Worm (Caenorhabditis elegans) whole organism, L4 larva: ENCODE measurements around the gene alg-4.

Experiments used
- F10B5.3 ChIP-seq: sonication (generic microtip); optimal IDR thresholded peaks from 2 replicates; lab custom pipeline; 2016; ENCODE audit warnings: mild to moderate bottlenecking, missing genetic modification characterization, missing compliant biosample characterization
- T20F7.1 ChIP-seq: fragments of 200-800 bp; sonication (Bioruptor generic); optimal IDR thresholded peaks from 2 replicates; lab custom pipeline; 2018; ENCODE audit warnings: mild to moderate bottlenecking, missing genetic modification characterization, missing compliant biosample characterization
- Y48G9A.11 ChIP-seq: fragments of 200-800 bp; sonication (Bioruptor generic); IDR thresholded peaks from 2 replicates; pipeline ENCODE4 v1.3.6; 2022; ENCODE audit warnings: missing genetic modification reagents, missing genetic modification characterization, missing compliant biosample characterization
- ZK546.5 ChIP-seq, 2 experiments: sonication (generic microtip); optimal IDR thresholded peaks; 2 replicates each; lab custom pipeline; 2017; ENCODE audit warnings: missing biosample characterization in 2 of 2, missing genetic modification characterization in 2 of 2
- aha-1 ChIP-seq: fragments of 150-350 bp; peaks from one replicate; lab custom pipeline; 2014; ENCODE audit warnings: missing biosample characterization, missing genetic modification characterization
- aly-2 ChIP-seq: sonication (generic microtip); optimal IDR thresholded peaks from 2 replicates; lab custom pipeline; 2018; ENCODE audit warnings: missing biosample characterization, missing genetic modification characterization
- ama-1 ChIP-seq: fragments of 150-350 bp; optimal IDR thresholded peaks from 2 replicates; lab custom pipeline; 2014; ENCODE audit warnings: inconsistent platforms, mixed read lengths
- ceh-28 ChIP-seq: fragments of 150-350 bp; optimal IDR thresholded peaks from 2 replicates; lab custom pipeline; 2014; ENCODE audit warnings: missing biosample characterization, missing genetic modification reagents, missing genetic modification characterization
- ceh-44 ChIP-seq: fragments of 200-800 bp; sonication (Bioruptor generic); IDR thresholded peaks from 2 replicates; pipeline ENCODE4 v1.3.6; 2022; ENCODE audit warnings: missing genetic modification reagents, missing genetic modification characterization, missing compliant biosample characterization
- ceh-62 ChIP-seq: sonication (generic microtip); optimal IDR thresholded peaks from 2 replicates; lab custom pipeline; 2017; ENCODE audit warnings: missing biosample characterization, missing genetic modification characterization
- ces-1 ChIP-seq: fragments of 150-350 bp; sonication (generic microtip); optimal IDR thresholded peaks from 4 replicates; lab custom pipeline; 2014; ENCODE audit warnings: missing biosample characterization, missing genetic modification reagents, missing genetic modification characterization
- cey-2 ChIP-seq: sonication (generic microtip); optimal IDR thresholded peaks from 3 replicates; lab custom pipeline; 2017; ENCODE audit warnings: missing genetic modification characterization, mild to moderate bottlenecking, missing compliant biosample characterization, antibody characterized with exemption, borderline replicate concordance; ENCODE audit not compliant: insufficient read depth
- daf-16 ChIP-seq, 3 experiments: sonication (generic microtip); optimal IDR thresholded peaks; 2 replicates each; lab custom pipeline; 2016 to 2017; ENCODE audit warnings: missing genetic modification characterization in 3 of 3, missing genetic modification reagents in 3 of 3, mild to moderate bottlenecking in 2 of 3, missing compliant biosample characterization in 2 of 3, missing biosample characterization in 1 of 3, moderate library complexity in 1 of 3
- dmd-6 ChIP-seq: fragments of 200-800 bp; sonication (Bioruptor generic); IDR thresholded peaks from 2 replicates; pipeline ENCODE4 v1.3.6; 2022; ENCODE audit warnings: missing genetic modification reagents, missing genetic modification characterization, missing compliant biosample characterization
- dmd-9 ChIP-seq: fragments of 200-800 bp; sonication (Bioruptor generic); IDR thresholded peaks from 2 replicates; pipeline ENCODE4 v1.3.6; 2022; ENCODE audit warnings: missing genetic modification reagents, missing genetic modification characterization, missing compliant biosample characterization
- dpl-1 ChIP-seq: fragments of 150-350 bp; optimal IDR thresholded peaks from 2 replicates; lab custom pipeline; 2014; ENCODE audit warnings: missing biosample characterization, missing genetic modification reagents, missing genetic modification characterization
- egl-27 ChIP-seq: sonication (generic microtip); optimal IDR thresholded peaks from 3 replicates; lab custom pipeline; 2017; ENCODE audit warnings: missing biosample characterization, missing genetic modification reagents, missing genetic modification characterization
- fkh-10 ChIP-seq: fragments of 150-350 bp; optimal IDR thresholded peaks from 2 replicates; lab custom pipeline; 2014; ENCODE audit warnings: missing biosample characterization, missing genetic modification reagents, missing genetic modification characterization
- fos-1 ChIP-seq: fragments of 150-350 bp; optimal IDR thresholded peaks from 2 replicates; lab custom pipeline; 2014; ENCODE audit warnings: missing biosample characterization, missing genetic modification characterization
- gei-8 ChIP-seq: fragments of 200-800 bp; sonication (Bioruptor generic); optimal IDR thresholded peaks from 2 replicates; lab custom pipeline; 2018; ENCODE audit warnings: mild to moderate bottlenecking, missing genetic modification characterization, missing compliant biosample characterization
- hif-1 ChIP-seq, 2 experiments: sonication (generic microtip); optimal IDR thresholded peaks; 2 replicates each; lab custom pipeline; 2016 to 2017; ENCODE audit warnings: missing compliant biosample characterization in 2 of 2, missing genetic modification characterization in 2 of 2, missing genetic modification reagents in 2 of 2, missing genotype in 2 of 2, mild to moderate bottlenecking in 1 of 2
- hlh-30 ChIP-seq: sonication (generic microtip); optimal IDR thresholded peaks from 2 replicates; lab custom pipeline; 2017; ENCODE audit warnings: antibody characterized with exemption, mild to moderate bottlenecking, missing genetic modification characterization, missing compliant biosample characterization; ENCODE audit not compliant: insufficient read depth
- hmg-1.1 ChIP-seq: fragments of 200-800 bp; sonication (Bioruptor generic); IDR thresholded peaks from 2 replicates; pipeline ENCODE4 v1.3.6; 2022; ENCODE audit warnings: missing genetic modification reagents, missing genetic modification characterization, missing compliant biosample characterization
- lir-3 ChIP-seq: sonication (generic microtip); optimal IDR thresholded peaks from 2 replicates; lab custom pipeline; 2016; ENCODE audit warnings: mild to moderate bottlenecking, missing genetic modification characterization, missing compliant biosample characterization
- madf-5 ChIP-seq, 2 experiments: fragments of 200-800 bp; sonication (Bioruptor generic); IDR thresholded peaks; 2 replicates each; pipeline ENCODE4 v1.3.6; 2022; ENCODE audit warnings: missing compliant biosample characterization in 2 of 2, missing genetic modification characterization in 2 of 2
- madf-9 ChIP-seq: fragments of 200-800 bp; sonication (Bioruptor generic); conservative IDR thresholded peaks from 2 replicates; pipeline ENCODE4 v1.3.6; 2022; ENCODE audit warnings: missing genetic modification reagents, missing genetic modification characterization, missing compliant biosample characterization
- mdl-1 ChIP-seq, 2 experiments: fragments of 150-350 bp in 1 of 2; sonication (generic microtip) in 1 of 2; optimal IDR thresholded peaks; 2 replicates each; lab custom pipeline; 2014 to 2017; ENCODE audit warnings: missing biosample characterization in 2 of 2, missing genetic modification characterization in 2 of 2
- mdt-29 ChIP-seq: fragments of 200-800 bp; sonication (Bioruptor generic); IDR thresholded peaks from 2 replicates; pipeline ENCODE4 v1.3.6; 2022; ENCODE audit warnings: missing genetic modification reagents, missing genetic modification characterization, missing compliant biosample characterization
- mep-1 ChIP-seq: fragments of 150-350 bp; sonication (generic microtip); optimal IDR thresholded peaks from 3 replicates; lab custom pipeline; 2014; ENCODE audit warnings: missing biosample characterization, missing genetic modification characterization
- mes-2 ChIP-seq: sonication (generic microtip); optimal IDR thresholded peaks from 2 replicates; lab custom pipeline; 2016; ENCODE audit warnings: missing genotype, mild to moderate bottlenecking, missing genetic modification characterization, missing compliant biosample characterization; ENCODE audit not compliant: poor library complexity, severe bottlenecking
- mxl-2 ChIP-seq: fragments of 200-800 bp; sonication (Bioruptor generic); conservative IDR thresholded peaks from 2 replicates; pipeline ENCODE4 v1.3.6; 2022; ENCODE audit warnings: missing genetic modification reagents, missing genetic modification characterization, missing compliant biosample characterization
- mxl-3 ChIP-seq: fragments of 200-800 bp; sonication (Bioruptor generic); optimal IDR thresholded peaks from 2 replicates; lab custom pipeline; 2018; ENCODE audit warnings: mild to moderate bottlenecking, missing genetic modification characterization, missing compliant biosample characterization
- nhr-11 ChIP-seq: fragments of 150-350 bp; optimal IDR thresholded peaks from 2 replicates; lab custom pipeline; 2014; ENCODE audit warnings: missing biosample characterization, missing genetic modification characterization
- nhr-28 ChIP-seq: fragments of 150-350 bp; optimal IDR thresholded peaks from 2 replicates; lab custom pipeline; 2014; ENCODE audit warnings: missing biosample characterization, missing genetic modification characterization
- nhr-41 ChIP-seq: fragments of 200-800 bp; sonication (Bioruptor generic); IDR thresholded peaks from 2 replicates; pipeline ENCODE4 v1.3.6; 2022; ENCODE audit warnings: missing genetic modification reagents, missing genetic modification characterization, missing compliant biosample characterization
- nhr-6 ChIP-seq: fragments of 150-350 bp; optimal IDR thresholded peaks from 2 replicates; lab custom pipeline; 2014; ENCODE audit warnings: missing biosample characterization, missing genetic modification characterization
- nhr-76 ChIP-seq: fragments of 150-350 bp; optimal IDR thresholded peaks from 2 replicates; lab custom pipeline; 2014; ENCODE audit warnings: missing biosample characterization, missing genetic modification characterization
- nhr-77 ChIP-seq: fragments of 150-350 bp; optimal IDR thresholded peaks from 2 replicates; lab custom pipeline; 2014; ENCODE audit warnings: missing biosample characterization, missing genetic modification characterization
- php-3 ChIP-seq: fragments of 200-800 bp; sonication (Bioruptor generic); IDR thresholded peaks from 2 replicates; pipeline ENCODE4 v1.3.6; 2022; ENCODE audit warnings: missing genetic modification reagents, missing genetic modification characterization, missing compliant biosample characterization
- pqm-1 ChIP-seq: sonication (generic microtip); optimal IDR thresholded peaks from 2 replicates; lab custom pipeline; 2017; ENCODE audit warnings: missing biosample characterization, missing genetic modification characterization
- spr-1 ChIP-seq: sonication (generic microtip); optimal IDR thresholded peaks from 2 replicates; lab custom pipeline; 2016; ENCODE audit warnings: mild to moderate bottlenecking, missing genetic modification characterization, missing compliant biosample characterization
- tra-1 ChIP-seq: fragments of 200-800 bp; sonication (Bioruptor generic); IDR thresholded peaks from 2 replicates; pipeline ENCODE4 v1.3.6; 2022; ENCODE audit warnings: missing genetic modification reagents, missing genetic modification characterization, missing compliant biosample characterization
- unc-62 ChIP-seq, 3 experiments: fragments of 150-350 bp in 1 of 3; sonication (generic microtip); optimal IDR thresholded peaks in 2 of 3; peaks in 1 of 3; 1 replicate in 1 of 3; 2 replicates in 2 of 3; lab custom pipeline; 2014 to 2017; ENCODE audit warnings: missing biosample characterization in 3 of 3, missing genetic modification characterization in 3 of 3, missing genetic modification reagents in 3 of 3, missing genotype in 1 of 3
- vab-7 ChIP-seq: fragments of 200-800 bp; sonication (Bioruptor generic); IDR thresholded peaks from 2 replicates; pipeline ENCODE4 v1.3.6; 2022; ENCODE audit warnings: missing genetic modification reagents, missing genetic modification characterization, missing compliant biosample characterization
- zag-1 ChIP-seq: fragments of 150-350 bp; optimal IDR thresholded peaks from 2 replicates; lab custom pipeline; 2014; ENCODE audit warnings: missing biosample characterization, missing genetic modification characterization
- zip-11 ChIP-seq: fragments of 200-800 bp; sonication (Bioruptor generic); IDR thresholded peaks from 2 replicates; pipeline ENCODE4 v1.3.6; 2022; ENCODE audit warnings: missing genetic modification characterization, missing compliant biosample characterization
- zip-2 ChIP-seq: fragments of 150-350 bp; optimal IDR thresholded peaks from 2 replicates; lab custom pipeline; 2014; ENCODE audit warnings: missing biosample characterization, missing genetic modification characterization
- ztf-11 ChIP-seq: fragments of 150-350 bp; optimal IDR thresholded peaks from 2 replicates; lab custom pipeline; 2014; ENCODE audit warnings: missing biosample characterization, missing genetic modification characterization
- ztf-7 ChIP-seq: fragments of 150-350 bp; optimal IDR thresholded peaks from 2 replicates; lab custom pipeline; 2014; ENCODE audit warnings: missing biosample characterization, missing genetic modification characterization

Gene alg-4

DNA sequence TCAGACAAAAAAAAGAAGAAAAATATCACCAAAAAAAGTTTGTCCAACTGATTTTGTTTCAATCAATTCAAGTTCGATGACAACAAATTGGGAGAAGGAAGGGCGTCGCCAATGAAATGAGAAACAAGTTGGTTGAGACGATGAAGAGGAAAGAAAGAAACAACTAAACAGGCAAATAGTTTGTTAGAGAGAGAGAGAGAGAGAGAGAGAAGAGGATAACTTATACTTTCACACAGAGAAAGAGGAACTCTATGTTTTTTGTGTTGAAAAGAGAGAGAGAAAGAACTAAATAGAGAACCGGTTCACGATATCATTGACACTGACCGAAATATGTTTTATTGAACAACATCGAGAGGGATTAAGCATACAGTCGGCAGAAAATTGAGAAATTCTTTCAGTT lies 16.4 kb upstream of the alg-4 start:
- TF ChIP-seq nhr-28 (tag; lab: Kevin White, UChicago) = peak; percentile 37
- no peak for TF ChIP-seq mxl-2 (GFP tag; lab: Robert Waterston, UW)
- TF ChIP-seq fos-1 (tag; lab: Kevin White, UChicago) = no peak
- no peak for TF ChIP-seq nhr-11 (tag; lab: Kevin White, UChicago)
- no peak for TF ChIP-seq F10B5.3
- no peak for TF ChIP-seq aly-2
- no peak for TF ChIP-seq Y48G9A.11 (GFP tag; lab: Robert Waterston, UW)
- TF ChIP-seq vab-7 (GFP tag; lab: Robert Waterston, UW) = no peak
- no peak for TF ChIP-seq ama-1 (lab: Kevin White, UChicago)
- no peak for TF ChIP-seq zip-2 (tag; lab: Kevin White, UChicago)
- TF ChIP-seq ceh-28 (tag; lab: Kevin White, UChicago) = no peak
- no peak for TF ChIP-seq ztf-7 (tag; lab: Kevin White, UChicago)
- peak in 1 of 2 experiments; percentile 23 for TF ChIP-seq unc-62 (GFP tag; optimal IDR thresholded peaks at IDR 0.05 in 1 of 2; lab: Kevin White, UChicago)
- no peak for TF ChIP-seq unc-62 (tag; optimal IDR thresholded peaks at IDR 0.05; lab: Kevin White, UChicago)
- peak; percentile 22 for TF ChIP-seq mes-2 (tag; lab: Kevin White, UChicago)
- TF ChIP-seq pqm-1 = no peak

DNA sequence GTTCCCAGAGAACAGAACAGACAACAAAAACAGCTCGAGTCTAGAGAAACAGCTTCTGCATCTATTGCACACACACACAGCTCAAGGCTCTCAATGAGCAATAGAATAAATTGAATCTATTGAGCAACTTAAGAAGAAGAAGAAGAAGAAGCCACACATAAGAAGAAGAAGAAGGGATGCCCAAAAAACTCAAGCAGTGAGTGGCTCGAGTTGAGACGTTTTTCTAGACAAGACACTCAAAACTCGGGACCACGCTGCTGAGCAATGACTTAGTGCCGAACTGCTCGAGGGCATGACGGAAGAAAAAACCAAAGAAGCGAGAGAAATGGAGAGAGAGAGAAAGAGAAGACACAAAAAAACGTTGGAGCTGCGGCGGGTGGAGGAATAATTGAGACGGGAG lies 14.1 kb upstream of the alg-4 start:
- TF ChIP-seq dpl-1 (GFP tag; lab: Kevin White, UChicago) (no peak), T20F7.1 (GFP tag; lab: Kevin White, UChicago) (no peak), ces-1 (GFP tag; lab: Kevin White, UChicago) (peak; percentile 73), tra-1 (no peak), spr-1 (tag; lab: Kevin White, UChicago) (no peak), ztf-11 (tag; lab: Kevin White, UChicago) (no peak), hif-1 (tag; optimal IDR thresholded peaks at IDR 0.05; lab: Kevin White, UChicago) (peak in 1 of 2 experiments; percentile 11), egl-27 (tag; lab: Kevin White, UChicago) (no peak), ceh-44 (no peak), dmd-9 (GFP tag; lab: Robert Waterston, UW) (no peak), daf-16 (GFP tag; optimal IDR thresholded peaks at IDR 0.05; lab: Kevin White, UChicago) (no peak), daf-16 (tag; optimal IDR thresholded peaks at IDR 0.05; lab: Kevin White, UChicago) (no peak), aha-1 (tag; lab: Kevin White, UChicago) (peak; percentile 90), php-3 (GFP tag; lab: Robert Waterston, UW) (no peak), mdl-1 (tag; optimal IDR thresholded peaks at IDR 0.05; lab: Kevin White, UChicago) (peak in 1 of 2 experiments; percentile 36), mdt-29 (GFP tag; lab: Robert Waterston, UW) (no peak), hmg-1.1 (GFP tag; lab: Robert Waterston, UW) (0 out of 2 replicates have a peak, but pooled peaks have one; percentile 51), nhr-77 (no peak), zip-11 (GFP tag; lab: Robert Waterston, UW) (no peak), ceh-28 (tag; lab: Kevin White, UChicago) (no peak), nhr-76 (tag; lab: Kevin White, UChicago) (no peak), hlh-30 (tag; lab: Kevin White, UChicago) (peak; percentile 80), madf-5 (GFP tag; IDR thresholded peaks at IDR 0.05; lab: Robert Waterston, UW) (no peak), mep-1 (tag; lab: Kevin White, UChicago) (peak; percentile 45), cey-2 (no peak), F10B5.3 (no peak), nhr-11 (tag; lab: Kevin White, UChicago) (no peak), lir-3 (tag; lab: Kevin White, UChicago) (no peak), nhr-6 (tag; lab: Kevin White, UChicago) (no peak), madf-9 (GFP tag; lab: Robert Waterston, UW) (no peak), gei-8 (no peak), ceh-62 (tag; lab: Kevin White, UChicago) (no peak), ZK546.5 (tag; optimal IDR thresholded peaks at IDR 0.05; lab: Kevin White, UChicago) (no peak), pqm-1 (no peak), mxl-2 (GFP tag; lab: Robert Waterston, UW) (no peak), mxl-3 (GFP tag; lab: Kevin White, UChicago) (no peak), nhr-41 (GFP tag; lab: Robert Waterston, UW) (no peak), fkh-10 (GFP tag; lab: Kevin White, UChicago) (peak; percentile 83), dmd-6 (GFP tag; lab: Robert Waterston, UW) (0 out of 2 replicates have a peak, but pooled peaks have one; percentile 21), zag-1 (tag; lab: Kevin White, UChicago) (no peak), zip-2 (tag; lab: Kevin White, UChicago) (no peak)
